Worm (Caenorhabditis elegans) whole organism, early embryonic: ENCODE data around the gene sir-2.3.

Experiments
- B0310.2 ChIP-seq: sonication (generic microtip); optimal IDR thresholded peaks from 2 replicates; lab custom pipeline; 2016; ENCODE audit warnings: mild to moderate bottlenecking, missing genetic modification characterization, missing compliant biosample characterization
- F13C5.2 ChIP-seq: sonication (generic microtip); optimal IDR thresholded peaks from 2 replicates; lab custom pipeline; 2017; ENCODE audit warnings: mild to moderate bottlenecking, missing genetic modification characterization, inconsistent platforms, missing compliant biosample characterization
- aly-1 ChIP-seq: sonication (generic microtip); optimal IDR thresholded peaks from 2 replicates; lab custom pipeline; 2016; ENCODE audit warnings: missing genetic modification characterization, missing compliant biosample characterization
- ama-1 ChIP-seq: fragments of 150-350 bp; optimal IDR thresholded peaks from 2 replicates; lab custom pipeline; 2014
- ceh-13 ChIP-seq: fragments of 200-800 bp; sonication (Bioruptor generic); optimal IDR thresholded peaks from 2 replicates; lab custom pipeline; 2018; ENCODE audit warnings: mild to moderate bottlenecking, missing genetic modification characterization, missing compliant biosample characterization
- ceh-36 ChIP-seq: sonication (generic microtip); optimal IDR thresholded peaks from 2 replicates; lab custom pipeline; 2016; ENCODE audit warnings: missing genetic modification characterization, inconsistent platforms, missing compliant biosample characterization
- ets-7 ChIP-seq: sonication (generic microtip); optimal IDR thresholded peaks from 2 replicates; lab custom pipeline; 2016; ENCODE audit warnings: missing genotype, missing genetic modification characterization, missing compliant biosample characterization
- flt-1 ChIP-seq: fragments of 200-800 bp; sonication (Bioruptor generic); IDR thresholded peaks from 2 replicates; pipeline ENCODE4 v1.3.6; 2022; ENCODE audit warnings: missing genetic modification characterization, missing compliant biosample characterization
- hmbx-1 ChIP-seq: sonication (generic microtip); optimal IDR thresholded peaks from 2 replicates; lab custom pipeline; 2016; ENCODE audit warnings: mild to moderate bottlenecking, missing genetic modification characterization, missing compliant biosample characterization
- hmg-4 ChIP-seq: fragments of 200-800 bp; sonication (Bioruptor generic); optimal IDR thresholded peaks from 2 replicates; lab custom pipeline; 2018; ENCODE audit warnings: mild to moderate bottlenecking, missing genetic modification characterization, missing compliant biosample characterization
- hnd-1 ChIP-seq: sonication (generic microtip); optimal IDR thresholded peaks from 2 replicates; lab custom pipeline; 2016; ENCODE audit warnings: missing genetic modification characterization, missing compliant biosample characterization
- pes-1 ChIP-seq: fragments of 200-800 bp; sonication (Bioruptor generic); IDR thresholded peaks from 2 replicates; pipeline ENCODE4 v1.3.6; 2022; ENCODE audit warnings: missing genetic modification reagents, missing genetic modification characterization, missing compliant biosample characterization
- scrt-1 ChIP-seq: fragments of 200-800 bp; sonication (Bioruptor generic); IDR thresholded peaks from 2 replicates; pipeline ENCODE4 v1.3.6; 2022; ENCODE audit warnings: missing genetic modification characterization, missing compliant biosample characterization
- sea-1 ChIP-seq: fragments of 200-800 bp; sonication (Bioruptor generic); conservative IDR thresholded peaks from 2 replicates; pipeline ENCODE4 v1.3.6; 2022; ENCODE audit warnings: missing genetic modification characterization, missing compliant biosample characterization
- tbx-11 ChIP-seq: fragments of 200-800 bp; sonication (Bioruptor generic); IDR thresholded peaks from 2 replicates; pipeline ENCODE4 v1.3.6; 2022; ENCODE audit warnings: missing genetic modification characterization, missing compliant biosample characterization
- tbx-37 ChIP-seq: fragments of 200-800 bp; sonication (Bioruptor generic); conservative IDR thresholded peaks from 2 replicates; pipeline ENCODE4 v1.3.6; 2022; ENCODE audit warnings: missing genetic modification reagents, missing genetic modification characterization, missing compliant biosample characterization
- tra-4 ChIP-seq: sonication (generic microtip); optimal IDR thresholded peaks from 2 replicates; lab custom pipeline; 2017; ENCODE audit warnings: missing genetic modification characterization, missing compliant biosample characterization

sir-2.3 gene

ce11 chrX:13362486-13362885, 31.0 kb downstream of the sir-2.3 start, which contains the start of gene C49F8.15:
TSS of gene C49F8.15 (minus strand) at chrX:13362586.
- TF ChIP-seq sea-1 (no peak), tbx-11 (GFP tag; lab: Robert Waterston, UW) (no peak), B0310.2 (tag; lab: Kevin White, UChicago) (no peak), ceh-36 (tag; lab: Kevin White, UChicago) (no peak)

ce11 chrX:13364897-13365296, 33.4 kb downstream of the sir-2.3 start, which contains the start of gene C49F8.1:
TSS of gene C49F8.1 (minus strand) at chrX:13364997.
- TF ChIP-seq scrt-1 (GFP tag; lab: Robert Waterston, UW) (no peak), aly-1 (tag; lab: Kevin White, UChicago) (no peak), tbx-37 (GFP tag; lab: Robert Waterston, UW) (no peak)

ce11 chrX:13366955-13367354, 35.5 kb downstream of the sir-2.3 start:
- TF ChIP-seq scrt-1 (GFP tag; lab: Robert Waterston, UW): no peak
- no peak for TF ChIP-seq sea-1
- TF ChIP-seq F13C5.2 (tag; lab: Kevin White, UChicago): no peak
- no peak for TF ChIP-seq ceh-13 (GFP tag; lab: Kevin White, UChicago)
- TF ChIP-seq flt-1 (GFP tag; lab: Robert Waterston, UW): no peak
- TF ChIP-seq tbx-37 (GFP tag; lab: Robert Waterston, UW): no peak
- TF ChIP-seq pes-1: no peak
- no peak for TF ChIP-seq hnd-1
- no peak for TF ChIP-seq ets-7 (tag; lab: Kevin White, UChicago)
- no peak for TF ChIP-seq hmg-4 (GFP tag; lab: Kevin White, UChicago)
- TF ChIP-seq ceh-36 (tag; lab: Kevin White, UChicago): no peak
- TF ChIP-seq hmbx-1: no peak
- TF ChIP-seq B0310.2 (tag; lab: Kevin White, UChicago): no peak
- TF ChIP-seq tbx-11 (GFP tag; lab: Robert Waterston, UW): no peak
- no peak for TF ChIP-seq ama-1 (lab: Kevin White, UChicago)

ce11 chrX:13368283-13368682, 36.8 kb downstream of the sir-2.3 start:
- TF ChIP-seq aly-1 (tag; lab: Kevin White, UChicago): no peak
- no peak for TF ChIP-seq ceh-13 (GFP tag; lab: Kevin White, UChicago)
- no peak for TF ChIP-seq hmg-4 (GFP tag; lab: Kevin White, UChicago)
- no peak for TF ChIP-seq flt-1 (GFP tag; lab: Robert Waterston, UW)
- TF ChIP-seq hmbx-1: no peak

ce11 chrX:13376185-13376584, 44.7 kb downstream of the sir-2.3 start:
- TF ChIP-seq aly-1 (tag; lab: Kevin White, UChicago) (no peak), ceh-36 (tag; lab: Kevin White, UChicago) (no peak), ama-1 (lab: Kevin White, UChicago) (no peak), pes-1 (no peak), hmg-4 (GFP tag; lab: Kevin White, UChicago) (no peak), tbx-37 (GFP tag; lab: Robert Waterston, UW) (no peak), ets-7 (tag; lab: Kevin White, UChicago) (no peak), F13C5.2 (tag; lab: Kevin White, UChicago) (no peak), scrt-1 (GFP tag; lab: Robert Waterston, UW) (no peak), tra-4 (tag; lab: Kevin White, UChicago) (no peak), ceh-13 (GFP tag; lab: Kevin White, UChicago) (no peak), tbx-11 (GFP tag; lab: Robert Waterston, UW) (no peak), sea-1 (no peak), hnd-1 (no peak), B0310.2 (tag; lab: Kevin White, UChicago) (no peak), flt-1 (GFP tag; lab: Robert Waterston, UW) (no peak), hmbx-1 (no peak)

- TF ChIP-seq hmbx-1 (no peak), ets-7 (tag; lab: Kevin White, UChicago) (no peak), pes-1 (no peak), flt-1 (GFP tag; lab: Robert Waterston, UW) (no peak), sea-1 (no peak), F13C5.2 (tag; lab: Kevin White, UChicago) (no peak), ceh-36 (tag; lab: Kevin White, UChicago) (no peak), ceh-13 (GFP tag; lab: Kevin White, UChicago) (no peak), aly-1 (tag; lab: Kevin White, UChicago) (no peak)
Measured at ce11 chrX:13376851-13377250, 45.4 kb downstream of the sir-2.3 start, which contains the start of the genes C49F8.14 and gem-1. TSS of gene C49F8.14 (minus strand) at chrX:13376949. TSS of gene gem-1 (minus strand) at chrX:13376992.

ce11 chrX:13379072-13379471, 47.6 kb downstream of the sir-2.3 start:
- TF ChIP-seq pes-1: no peak
- TF ChIP-seq aly-1 (tag; lab: Kevin White, UChicago): no peak
- no peak for TF ChIP-seq hnd-1
- no peak for TF ChIP-seq ceh-36 (tag; lab: Kevin White, UChicago)
- TF ChIP-seq flt-1 (GFP tag; lab: Robert Waterston, UW): no peak
- no peak for TF ChIP-seq scrt-1 (GFP tag; lab: Robert Waterston, UW)
- no peak for TF ChIP-seq hmg-4 (GFP tag; lab: Kevin White, UChicago)

- TF ChIP-seq aly-1 (tag; lab: Kevin White, UChicago): no peak
- TF ChIP-seq tbx-11 (GFP tag; lab: Robert Waterston, UW): no peak
- no peak for TF ChIP-seq pes-1
Measured at ce11 chrX:13380988-13381742, 49.7 kb downstream of the sir-2.3 start.
